Worm (Caenorhabditis elegans) whole organism, young adult: ENCODE results near the gene Y105C5B.8.

Experiments used
- T07F8.4 ChIP-seq: sonication (generic microtip); optimal IDR thresholded peaks from 2 replicates; lab custom pipeline; 2016; ENCODE audit warnings: mild to moderate bottlenecking, missing genetic modification characterization, moderate library complexity, missing compliant biosample characterization
- Y67H2A.10 ChIP-seq: fragments of 200-800 bp; sonication (Bioruptor generic); conservative IDR thresholded peaks from 2 replicates; pipeline ENCODE4 v1.3.6; 2022; ENCODE audit warnings: missing genetic modification reagents, missing genetic modification characterization, missing compliant biosample characterization
- ama-1 ChIP-seq, 3 experiments: fragments of 150-350 bp in 1 of 3; sonication (generic microtip) in 2 of 3; optimal IDR thresholded peaks; 2 replicates each; lab custom pipeline; 2014 to 2018; ENCODE audit warnings: missing biosample characterization in 2 of 3, missing genetic modification characterization in 2 of 3, missing genetic modification reagents in 2 of 3
- bed-2 ChIP-seq: fragments of 200-800 bp; sonication (Bioruptor generic); IDR thresholded peaks from 2 replicates; pipeline ENCODE4 v1.3.6; 2022; ENCODE audit warnings: missing genetic modification reagents, missing genetic modification characterization, missing compliant biosample characterization
- egl-44 ChIP-seq: fragments of 200-800 bp; sonication (Bioruptor generic); IDR thresholded peaks from 2 replicates; pipeline ENCODE4 v1.3.6; 2022; ENCODE audit warnings: missing genetic modification reagents, missing genetic modification characterization, missing compliant biosample characterization
- lag-1 ChIP-seq: fragments of 200-800 bp; sonication (Bioruptor generic); IDR thresholded peaks from 2 replicates; pipeline ENCODE4 v1.3.6; 2022; ENCODE audit warnings: missing genetic modification reagents, missing genetic modification characterization, missing compliant biosample characterization
- let-526 ChIP-seq: fragments of 200-800 bp; sonication (Bioruptor generic); IDR thresholded peaks from 2 replicates; pipeline ENCODE4 v1.3.6; 2022; ENCODE audit warnings: missing genetic modification reagents, missing genetic modification characterization, missing compliant biosample characterization

- TF ChIP-seq T07F8.4 (no peak), lag-1 (GFP tag; lab: Robert Waterston, UW) (no peak), egl-44 (GFP tag; lab: Robert Waterston, UW) (no peak), let-526 (GFP tag; lab: Robert Waterston, UW) (no peak), bed-2 (GFP tag; lab: Robert Waterston, UW) (no peak), ama-1 (optimal IDR thresholded peaks at IDR 0.05; lab: Kevin White, UChicago) (no peak), ama-1 (GFP tag; optimal IDR thresholded peaks at IDR 0.05; lab: Kevin White, UChicago) (no peak), Y67H2A.10 (no peak)
These were observed 18.4 kb downstream of the Y105C5B.8 start for ce11 chrIV:15908251-15908650.
